Worm (Caenorhabditis elegans): ENCODE data around the gene sre-39.

DNA sequence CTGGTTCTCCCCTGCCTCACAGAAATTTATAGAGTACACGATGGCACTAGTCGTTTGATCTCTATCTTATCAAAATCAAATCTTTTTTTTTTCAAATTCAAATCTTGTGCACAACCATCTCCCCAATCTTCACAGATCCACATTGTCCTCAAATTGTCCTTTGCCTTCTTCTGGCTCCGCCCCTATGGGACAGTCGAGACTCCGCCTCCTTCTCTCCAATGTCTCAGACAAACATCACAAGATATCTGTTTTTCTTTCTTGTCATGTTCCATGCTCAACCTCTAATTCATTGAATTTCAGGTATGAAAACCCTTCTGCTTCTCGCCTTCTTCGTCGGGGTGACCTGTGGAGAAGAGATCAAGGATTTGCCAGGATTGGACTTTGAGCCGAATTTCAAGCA, 50.3 kb downstream of the sre-39 start, which contains the start of gene ctsa-1.1:
- TF ChIP-seq nfya-1 (tag; optimal IDR thresholded peaks at IDR 0.05) (no peak), ceh-14 (tag; optimal IDR thresholded peaks at IDR 0.05) (no peak), ceh-19 (GFP tag; optimal IDR thresholded peaks at IDR 0.05) (no peak), che-1 (tag; optimal IDR thresholded peaks at IDR 0.05) (no peak), Y22D7AL.16 (tag; optimal IDR thresholded peaks at IDR 0.05) (no peak), hlh-30 (tag; optimal IDR thresholded peaks at IDR 0.05; ENCODE audit: insufficient read depth) (no peak), pha-2 (tag; optimal IDR thresholded peaks at IDR 0.05) (no peak)
